Fruit fly (Drosophila melanogaster) whole organism, prepupa: Measurements from ENCODE around the gene CG5989.

Experiments used
- Blimp-1 ChIP-seq: fragments of 200-800 bp; sonication (Bioruptor generic); optimal IDR thresholded peaks from 3 replicates; lab custom pipeline; 2017; ENCODE audit warnings: missing biosample characterization, missing genetic modification characterization, mild to moderate bottlenecking, moderate library complexity, missing genetic modification reagents
- CG10631 ChIP-seq: fragments of 200-800 bp; sonication (Bioruptor generic); optimal IDR thresholded peaks from 2 replicates; lab custom pipeline; 2016; ENCODE audit warnings: missing biosample characterization, missing genetic modification characterization
- CG11762 ChIP-seq: fragments of 200-800 bp; sonication (Bioruptor generic); optimal IDR thresholded peaks from 3 replicates; lab custom pipeline; 2016; ENCODE audit warnings: missing biosample characterization, missing genetic modification characterization; ENCODE audit not compliant: insufficient read depth
- CG15336 ChIP-seq: fragments of 200-800 bp; sonication (Bioruptor generic); IDR thresholded peaks from 2 replicates; pipeline ENCODE4 v1.3.6; 2022; ENCODE audit warnings: missing biosample characterization, missing genetic modification characterization
- CG31627 ChIP-seq: fragments of 200-800 bp; sonication (Bioruptor generic); optimal IDR thresholded peaks from 3 replicates; lab custom pipeline; 2016; ENCODE audit warnings: missing biosample characterization, missing genetic modification characterization
- CG32006 ChIP-seq: fragments of 200-800 bp; sonication (Bioruptor generic); optimal IDR thresholded peaks from 3 replicates; lab custom pipeline; 2017; ENCODE audit warnings: missing biosample characterization, mild to moderate bottlenecking, missing genetic modification characterization
- CG3919 ChIP-seq: fragments of 200-800 bp; sonication (Bioruptor generic); optimal IDR thresholded peaks from 3 replicates; lab custom pipeline; 2016; ENCODE audit warnings: missing biosample characterization, missing genetic modification characterization
- CG4318 ChIP-seq: fragments of 200-800 bp; sonication (Bioruptor generic); optimal IDR thresholded peaks from 3 replicates; lab custom pipeline; 2017; ENCODE audit warnings: missing biosample characterization, mild to moderate bottlenecking, missing genetic modification characterization
- CG6163 ChIP-seq: fragments of 200-800 bp; sonication (Bioruptor generic); IDR thresholded peaks from 3 replicates; pipeline ENCODE4 v1.3.6; 2022; ENCODE audit warnings: missing biosample characterization, missing genetic modification characterization
- CG6792 ChIP-seq: fragments of 200-800 bp; sonication (Bioruptor generic); optimal IDR thresholded peaks from 3 replicates; lab custom pipeline; 2016; ENCODE audit warnings: missing biosample characterization, missing genetic modification characterization
- CG6808 ChIP-seq: fragments of 200-800 bp; sonication (Bioruptor generic); optimal IDR thresholded peaks from 3 replicates; lab custom pipeline; 2017; ENCODE audit warnings: missing biosample characterization, missing genetic modification characterization, mild to moderate bottlenecking, moderate library complexity, missing genetic modification reagents
- CG6854 ChIP-seq: fragments of 200-800 bp; sonication (Bioruptor generic); optimal IDR thresholded peaks from 2 replicates; lab custom pipeline; 2017; ENCODE audit warnings: missing biosample characterization, mild to moderate bottlenecking, missing genetic modification characterization
- CG8119 ChIP-seq: fragments of 200-800 bp; sonication (Bioruptor generic); IDR thresholded peaks from 3 replicates; pipeline ENCODE4 v1.3.6; 2022; ENCODE audit warnings: missing biosample characterization, missing genetic modification characterization
- Eip75B ChIP-seq: fragments of 200-800 bp; sonication (Bioruptor generic); optimal IDR thresholded peaks from 3 replicates; lab custom pipeline; 2016; ENCODE audit warnings: missing biosample characterization, missing genetic modification characterization
- Eip78C ChIP-seq: fragments of 200-800 bp; sonication (Bioruptor generic); peaks from one replicate; lab custom pipeline; 2016; ENCODE audit warnings: missing biosample characterization, missing genetic modification characterization
- Hr4 ChIP-seq: fragments of 200-800 bp; sonication (Bioruptor generic); optimal IDR thresholded peaks from 3 replicates; lab custom pipeline; 2016; ENCODE audit warnings: missing biosample characterization, missing genetic modification characterization
- OdsH ChIP-seq: fragments of 200-800 bp; sonication (Bioruptor generic); optimal IDR thresholded peaks from 3 replicates; lab custom pipeline; 2016; ENCODE audit warnings: missing biosample characterization, missing genetic modification characterization
- Sox102F ChIP-seq: fragments of 200-800 bp; sonication (Bioruptor generic); optimal IDR thresholded peaks from 2 replicates; lab custom pipeline; 2016; ENCODE audit warnings: missing biosample characterization, mild to moderate bottlenecking, missing genetic modification characterization
- acj6 ChIP-seq: fragments of 200-800 bp; sonication (Bioruptor generic); optimal IDR thresholded peaks from 3 replicates; lab custom pipeline; 2016; ENCODE audit warnings: missing biosample characterization, missing genetic modification characterization
- dac ChIP-seq: fragments of 200-800 bp; sonication (Bioruptor generic); optimal IDR thresholded peaks from 2 replicates; lab custom pipeline; 2017; ENCODE audit warnings: missing biosample characterization, mild to moderate bottlenecking, missing genetic modification characterization
- eg ChIP-seq: fragments of 200-800 bp; sonication (Bioruptor generic); IDR thresholded peaks from 3 replicates; pipeline ENCODE4 v1.3.6; 2022; ENCODE audit warnings: missing biosample characterization, missing genetic modification characterization
- lz ChIP-seq: fragments of 200-800 bp; sonication (Bioruptor generic); optimal IDR thresholded peaks from 3 replicates; lab custom pipeline; 2016; ENCODE audit warnings: missing biosample characterization, missing genetic modification characterization
- net ChIP-seq: fragments of 200-800 bp; sonication (Bioruptor generic); optimal IDR thresholded peaks from 3 replicates; lab custom pipeline; 2016; ENCODE audit warnings: missing biosample characterization, missing genetic modification characterization
- ss ChIP-seq, 2 experiments: fragments of 200-800 bp; sonication (Bioruptor generic); optimal IDR thresholded peaks; 2 replicates in 1 of 2; 3 replicates in 1 of 2; lab custom pipeline; 2017 to 2018; ENCODE audit warnings: mild to moderate bottlenecking in 2 of 2, missing biosample characterization in 2 of 2, missing genetic modification characterization in 2 of 2, moderate library complexity in 1 of 2
- svp ChIP-seq: fragments of 200-800 bp; sonication (Bioruptor generic); peaks from one replicate; lab custom pipeline; 2016; ENCODE audit warnings: missing biosample characterization, missing genetic modification characterization

CG5989 gene

DNA sequence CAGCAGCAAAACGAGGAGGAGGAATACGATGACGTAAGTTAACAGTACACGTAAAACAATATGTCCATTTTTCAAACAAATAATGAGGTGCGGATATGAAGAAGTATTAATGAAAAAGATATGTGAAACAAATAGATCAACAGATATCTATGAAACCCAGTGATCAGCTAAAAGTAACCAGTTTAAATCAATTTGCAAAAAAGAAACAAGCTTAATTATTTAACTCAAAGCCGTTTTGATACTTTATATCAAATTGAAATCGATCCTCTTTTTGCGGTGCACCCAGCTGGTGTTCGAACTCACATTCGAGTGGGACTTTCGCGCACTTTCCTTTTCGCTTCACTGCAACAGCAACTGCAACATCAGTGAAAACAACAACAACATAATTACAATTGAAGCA lies 37.1 kb upstream of the CG5989 start:
- TF ChIP-seq CG32006 (GFP tag; lab: Kevin White, UChicago) (peak; percentile 64), CG10631 (no peak), eg (GFP tag; lab: Robert Waterston, UW) (peak; percentile 42; the same call in 2 of the 3 replicates), net (GFP tag; lab: Kevin White, UChicago) (no peak), Sox102F (no peak), Eip78C (GFP tag; lab: Kevin White, UChicago) (peak; percentile 83), CG15336 (GFP tag; lab: Robert Waterston, UW) (peak; percentile 59), ss (GFP tag; optimal IDR thresholded peaks at IDR 0.05; lab: Kevin White, UChicago) (no peak), Blimp-1 (peak; percentile 85), dac (GFP tag; lab: Kevin White, UChicago) (peak; percentile 17), CG11762 (no peak), CG6808 (no peak), svp (GFP tag; lab: Kevin White, UChicago) (peak; percentile 56), CG4318 (GFP tag; lab: Kevin White, UChicago) (peak; percentile 30), lz (GFP tag; lab: Kevin White, UChicago) (peak; percentile 35), CG3919 (peak; percentile 36), OdsH (peak; percentile 40), CG6792 (GFP tag; lab: Kevin White, UChicago) (peak; percentile 7), CG8119 (GFP tag; lab: Robert Waterston, UW) (peak; percentile 44; the same call in 2 of the 3 replicates), acj6 (GFP tag; lab: Kevin White, UChicago) (peak; percentile 2), Eip75B (GFP tag; lab: Kevin White, UChicago) (no peak), Hr4 (GFP tag; lab: Kevin White, UChicago) (peak; percentile 71)

DNA sequence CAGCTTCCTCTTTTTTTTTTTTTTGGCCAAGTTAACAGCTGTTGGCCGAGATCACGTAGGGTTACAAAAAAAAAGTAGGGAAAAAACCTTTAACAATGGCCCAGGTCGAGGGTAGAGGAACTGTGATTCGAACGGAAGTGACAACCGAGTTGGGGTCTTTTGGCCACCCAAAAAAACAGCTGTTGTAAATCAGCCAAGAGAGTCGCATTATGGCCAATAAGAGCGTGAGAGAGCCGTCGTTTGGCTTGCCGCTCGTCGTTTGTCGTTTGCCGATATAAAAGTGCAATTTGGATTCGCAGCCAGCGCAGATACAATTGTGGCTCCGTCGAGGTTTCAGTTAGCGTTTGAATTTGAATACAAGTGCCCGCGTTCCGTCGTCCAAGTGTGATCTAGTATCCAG lies 36.2 kb upstream of the CG5989 start, which contains the start of gene Cpr66D:
Gene Cpr66D (plus strand): TSS at position 301 of the 400 bp plus-strand sequence.
- no peak for TF ChIP-seq CG6854 (GFP tag; lab: Kevin White, UChicago)
- 0 out of 3 replicates have a peak, but pooled peaks have one; percentile 23 for TF ChIP-seq CG8119 (GFP tag; lab: Robert Waterston, UW)
- TF ChIP-seq Hr4 (GFP tag; lab: Kevin White, UChicago) = peak; percentile 34
- TF ChIP-seq, all 60 proteins: peak for 2

DNA sequence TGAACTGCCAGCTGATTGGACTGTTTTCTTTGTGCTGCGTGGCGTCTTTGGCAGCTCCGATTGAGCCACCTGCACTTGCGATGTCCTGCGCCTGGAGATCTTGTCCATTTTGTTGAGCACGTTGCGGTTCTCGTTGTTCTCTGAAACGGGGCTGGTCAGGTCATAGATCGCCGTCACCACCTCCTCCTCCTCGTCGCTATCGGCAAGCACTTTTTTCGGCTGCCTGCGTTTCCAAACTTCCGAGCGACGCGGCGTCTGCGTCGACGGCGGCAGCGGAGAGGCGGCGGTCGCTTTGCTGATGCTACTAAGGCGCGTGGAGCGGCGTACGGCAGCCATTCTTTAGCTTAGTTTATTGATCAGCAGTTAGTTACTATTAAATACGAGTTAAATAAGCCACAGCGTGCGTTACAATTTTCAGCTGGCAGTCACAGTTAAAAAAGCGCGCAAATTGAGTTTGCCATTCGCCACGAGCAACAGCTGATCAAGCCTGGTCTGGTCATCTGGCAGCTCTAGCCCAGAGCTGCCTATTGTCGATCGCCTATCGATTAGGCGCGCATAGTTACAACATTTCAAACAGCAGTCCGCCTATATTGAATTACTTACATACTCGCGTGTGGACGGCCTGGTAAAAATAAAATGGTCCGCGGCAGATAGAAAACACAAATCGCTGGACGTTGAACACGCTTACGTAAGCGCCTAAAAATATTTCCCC lies 29.8 kb upstream of the CG5989 start, which contains the start of gene Cdc6:
Gene Cdc6 (minus strand): TSS at position 456 of the 712 bp plus-strand sequence.
- TF ChIP-seq eg (GFP tag; lab: Robert Waterston, UW) = no peak
- TF ChIP-seq Eip75B (GFP tag; lab: Kevin White, UChicago) = no peak
- TF ChIP-seq CG6854 (GFP tag; lab: Kevin White, UChicago) = no peak
- TF ChIP-seq CG4318 (GFP tag; lab: Kevin White, UChicago) = no peak
- peak; percentile 93 for TF ChIP-seq svp (GFP tag; lab: Kevin White, UChicago)
- TF ChIP-seq, all 60 proteins: peak for 1

- TF ChIP-seq acj6 (GFP tag; lab: Kevin White, UChicago) (no peak), CG31627 (no peak)
Observed at dm6 chr3L:8629701-8630343, 25.9 kb upstream of the CG5989 start.

dm6 chr3L:8628964-8629363 lies 25.0 kb upstream of the CG5989 start:
- 0 out of 3 replicates have a peak, but pooled peaks have one; percentile 20 for TF ChIP-seq eg (GFP tag; lab: Robert Waterston, UW)
- TF ChIP-seq OdsH = no peak
- peak; percentile 37; the same call in 1 of the 3 replicates for TF ChIP-seq CG6163 (GFP tag; lab: Robert Waterston, UW)
